Worm (Caenorhabditis elegans): ENCODE data around the gene C29G2.3.

- TF ChIP-seq ama-1 (optimal IDR thresholded peaks at IDR 0.05) (no peak), ama-1 (GFP tag; optimal IDR thresholded peaks at IDR 0.05) (no peak), snpc-1.1 (tag; optimal IDR thresholded peaks at IDR 0.05; ENCODE audit: insufficient read depth) (peak; percentile 32), F37B4.10 (GFP tag; IDR thresholded peaks at IDR 0.05) (no peak), dpl-1 (GFP tag; optimal IDR thresholded peaks at IDR 0.05) (no peak)
Measured at ce11 chrV:2575716-2576115, 5.0 kb upstream of the C29G2.3 start.
